Fruit fly (Drosophila melanogaster) whole organism, embryonic: Measurements from ENCODE around the gene kra.

Experiments
- CG10267 ChIP-seq: fragments of 200-800 bp; sonication (Bioruptor generic); optimal IDR thresholded peaks from 2 replicates; lab custom pipeline; 2018; ENCODE audit warnings: missing biosample characterization, mild to moderate bottlenecking, missing genetic modification characterization, moderate library complexity
- CG11085 ChIP-seq: fragments of 200-800 bp; sonication (Bioruptor generic); IDR thresholded peaks from 2 replicates; pipeline ENCODE4 v1.3.6; 2022; ENCODE audit warnings: missing biosample characterization, missing genetic modification characterization
- CG12942 ChIP-seq: fragments of 200-800 bp; sonication (Bioruptor generic); optimal IDR thresholded peaks from 3 replicates; lab custom pipeline; 2016; ENCODE audit warnings: missing biosample characterization, missing genetic modification characterization
- CG14965 ChIP-seq: fragments of 200-800 bp; sonication (Bioruptor generic); optimal IDR thresholded peaks from 2 replicates; lab custom pipeline; 2016; ENCODE audit warnings: missing biosample characterization, missing genetic modification characterization, borderline replicate concordance
- CG16779 ChIP-seq: fragments of 200-800 bp; sonication (Bioruptor generic); IDR thresholded peaks from 2 replicates; pipeline ENCODE4 v1.3.6; 2022; ENCODE audit warnings: missing biosample characterization, missing genetic modification characterization
- CG16863 ChIP-seq: fragments of 200-800 bp; sonication (Bioruptor generic); optimal IDR thresholded peaks from 3 replicates; lab custom pipeline; 2016; ENCODE audit warnings: missing biosample characterization, missing genetic modification characterization
- CG18011 ChIP-seq: fragments of 200-800 bp; sonication (Bioruptor generic); optimal IDR thresholded peaks from 2 replicates; lab custom pipeline; 2017; ENCODE audit warnings: missing biosample characterization, missing genetic modification characterization, mild to moderate bottlenecking, moderate library complexity, missing genotype
- CG18476 ChIP-seq: fragments of 200-800 bp; sonication (Bioruptor generic); optimal IDR thresholded peaks from 2 replicates; lab custom pipeline; 2016; ENCODE audit warnings: missing biosample characterization, mild to moderate bottlenecking, missing genetic modification characterization
- CG18599 ChIP-seq: fragments of 200-800 bp; sonication (Bioruptor generic); optimal IDR thresholded peaks from 3 replicates; lab custom pipeline; 2017; ENCODE audit warnings: missing biosample characterization, missing genetic modification characterization, mild to moderate bottlenecking, moderate library complexity, missing genetic modification reagents
- CG18619 ChIP-seq: fragments of 200-800 bp; sonication (Bioruptor generic); optimal IDR thresholded peaks from 3 replicates; lab custom pipeline; 2017; ENCODE audit warnings: missing biosample characterization, mild to moderate bottlenecking, missing genetic modification characterization
- CG3065 ChIP-seq: fragments of 200-800 bp; sonication (Bioruptor generic); optimal IDR thresholded peaks from 2 replicates; lab custom pipeline; 2016; ENCODE audit warnings: missing biosample characterization, missing genetic modification characterization
- CG34224 ChIP-seq: fragments of 200-800 bp; sonication (Bioruptor generic); IDR thresholded peaks from 3 replicates; pipeline ENCODE4 v1.3.6; 2022; ENCODE audit warnings: missing biosample characterization, missing genetic modification characterization; ENCODE audit not compliant: partially characterized antibody
- CG3995 ChIP-seq: fragments of 200-800 bp; sonication (Bioruptor generic); optimal IDR thresholded peaks from 3 replicates; lab custom pipeline; 2016; ENCODE audit warnings: missing biosample characterization, missing genetic modification characterization
- CG6654 ChIP-seq: fragments of 200-800 bp; sonication (Bioruptor generic); optimal IDR thresholded peaks from 2 replicates; lab custom pipeline; 2017; ENCODE audit warnings: missing biosample characterization, mild to moderate bottlenecking, missing genetic modification characterization
- CG6683 ChIP-seq: fragments of 200-800 bp; sonication (Bioruptor generic); optimal IDR thresholded peaks from 2 replicates; lab custom pipeline; 2017; ENCODE audit warnings: missing biosample characterization, mild to moderate bottlenecking, missing genetic modification characterization, missing genetic modification reagents
- CG7839 ChIP-seq: fragments of 200-800 bp; sonication (Bioruptor generic); optimal IDR thresholded peaks from 3 replicates; lab custom pipeline; 2018; ENCODE audit warnings: missing biosample characterization, mild to moderate bottlenecking, missing genetic modification characterization, moderate library complexity
- CG8478 ChIP-seq: fragments of >200 bp; optimal IDR thresholded peaks from 2 replicates; lab custom pipeline; 2018
- Chrac-16 ChIP-seq: fragments of 200-800 bp; sonication (Bioruptor generic); optimal IDR thresholded peaks from 3 replicates; lab custom pipeline; 2016; ENCODE audit warnings: missing biosample characterization, missing genetic modification characterization
- CoRest ChIP-seq: fragments of 200-800 bp; sonication (Bioruptor generic); optimal IDR thresholded peaks from 3 replicates; lab custom pipeline; 2018; ENCODE audit warnings: missing biosample characterization, mild to moderate bottlenecking, missing genetic modification characterization, moderate library complexity
- Dip3 ChIP-seq: fragments of 200-800 bp; sonication (Bioruptor generic); optimal IDR thresholded peaks from 3 replicates; lab custom pipeline; 2016; ENCODE audit warnings: missing biosample characterization, missing genetic modification characterization
- Ets65A ChIP-seq: fragments of 200-800 bp; sonication (Bioruptor generic); peaks from one replicate; lab custom pipeline; 2016; ENCODE audit warnings: missing biosample characterization, missing genetic modification characterization
- HLH3B ChIP-seq: fragments of 200-800 bp; sonication (Bioruptor generic); IDR thresholded peaks from 2 replicates; pipeline ENCODE4 v1.3.6; 2022; ENCODE audit warnings: missing biosample characterization, missing genetic modification characterization
- Lpt ChIP-seq: fragments of >200 bp; optimal IDR thresholded peaks from 2 replicates; lab custom pipeline; 2018; ENCODE audit warnings: missing biosample characterization, missing genetic modification characterization
- Med ChIP-seq: fragments of 200-800 bp; sonication (Bioruptor generic); peaks from one replicate; lab custom pipeline; 2016; ENCODE audit warnings: missing biosample characterization, missing genetic modification characterization, mild to moderate bottlenecking, inconsistent platforms, moderate library complexity
- NC2β ChIP-seq: fragments of 200-800 bp; sonication (Bioruptor generic); optimal IDR thresholded peaks from 2 replicates; lab custom pipeline; 2016; ENCODE audit warnings: missing biosample characterization, missing genetic modification characterization
- Neu2 ChIP-seq: fragments of 200-800 bp; sonication (Bioruptor generic); optimal IDR thresholded peaks from 3 replicates; lab custom pipeline; 2016; ENCODE audit warnings: missing biosample characterization, missing genetic modification characterization, borderline replicate concordance
- Sox100B ChIP-seq: fragments of 200-800 bp; sonication (Bioruptor generic); optimal IDR thresholded peaks from 3 replicates; lab custom pipeline; 2018; ENCODE audit warnings: missing biosample characterization, mild to moderate bottlenecking, missing genetic modification characterization
- Spps ChIP-seq: fragments of 200-800 bp; sonication (Bioruptor generic); optimal IDR thresholded peaks from 2 replicates; lab custom pipeline; 2018; ENCODE audit warnings: missing biosample characterization, mild to moderate bottlenecking, missing genetic modification characterization
- Tbp ChIP-seq: fragments of >200 bp; optimal IDR thresholded peaks from 2 replicates; lab custom pipeline; 2018; ENCODE audit warnings: missing biosample characterization, missing genetic modification characterization
- Xbp1 ChIP-seq: fragments of 200-800 bp; sonication (Bioruptor generic); optimal IDR thresholded peaks from 3 replicates; lab custom pipeline; 2016; ENCODE audit warnings: missing biosample characterization, mild to moderate bottlenecking, missing genetic modification characterization
- ab ChIP-seq: fragments of 200-800 bp; sonication (Bioruptor generic); optimal IDR thresholded peaks from 2 replicates; lab custom pipeline; 2016; ENCODE audit warnings: missing biosample characterization, missing genetic modification characterization
- aop ChIP-seq: fragments of 200-800 bp; sonication (Bioruptor generic); IDR thresholded peaks from 2 replicates; pipeline ENCODE4 v1.3.6; 2022; ENCODE audit warnings: missing biosample characterization, missing genetic modification characterization
- ato ChIP-seq: fragments of 200-800 bp; sonication (Bioruptor generic); IDR thresholded peaks from 2 replicates; pipeline ENCODE4 v1.3.6; 2022; ENCODE audit warnings: missing biosample characterization, missing genetic modification characterization; ENCODE audit not compliant: partially characterized antibody
- cwo ChIP-seq: fragments of 200-800 bp; sonication (Bioruptor generic); optimal IDR thresholded peaks from 3 replicates; lab custom pipeline; 2017; ENCODE audit warnings: missing biosample characterization, missing genetic modification characterization, mild to moderate bottlenecking, moderate library complexity, missing genetic modification reagents
- da ChIP-seq: fragments of 200-800 bp; sonication (Bioruptor generic); optimal IDR thresholded peaks from 2 replicates; lab custom pipeline; 2016; ENCODE audit warnings: missing biosample characterization, missing genetic modification characterization
- eve ChIP-seq, 2 experiments: fragments of >200 bp; optimal IDR thresholded peaks; 2 replicates each; lab custom pipeline; 2017; ENCODE audit warnings: missing biosample characterization in 2 of 2, missing genetic modification characterization in 2 of 2
- fd3F ChIP-seq: fragments of 200-800 bp; sonication (Bioruptor generic); optimal IDR thresholded peaks from 2 replicates; lab custom pipeline; 2018; ENCODE audit warnings: missing biosample characterization, mild to moderate bottlenecking, missing genetic modification characterization, moderate library complexity
- fd96Cb ChIP-seq: fragments of 200-800 bp; sonication (Bioruptor generic); optimal IDR thresholded peaks from 2 replicates; lab custom pipeline; 2018; ENCODE audit warnings: missing biosample characterization, mild to moderate bottlenecking, missing genetic modification characterization, moderate library complexity
- gro ChIP-seq: fragments of 200-800 bp; sonication (Bioruptor generic); optimal IDR thresholded peaks from 2 replicates; lab custom pipeline; 2016; ENCODE audit warnings: missing biosample characterization, missing genetic modification characterization
- hth ChIP-seq: fragments of >200 bp; optimal IDR thresholded peaks from 2 replicates; lab custom pipeline; 2017; ENCODE audit warnings: inconsistent platforms
- ind ChIP-seq: fragments of 200-800 bp; sonication (Bioruptor generic); optimal IDR thresholded peaks from 3 replicates; lab custom pipeline; 2016; ENCODE audit warnings: missing biosample characterization, missing genetic modification characterization
- ken ChIP-seq: fragments of 200-800 bp; sonication (Bioruptor generic); IDR thresholded peaks from 3 replicates; pipeline ENCODE4 v1.3.6; 2022; ENCODE audit warnings: missing biosample characterization, missing genetic modification characterization
- lola ChIP-seq, 3 experiments: fragments of >200 bp in 2 of 3; fragments of 200-800 bp in 1 of 3; sonication (Bioruptor generic) in 1 of 3; optimal IDR thresholded peaks; 2 replicates each; lab custom pipeline; 2017 to 2019; ENCODE audit warnings: missing biosample characterization in 3 of 3, missing genetic modification characterization in 3 of 3, mild to moderate bottlenecking in 1 of 3, moderate library complexity in 1 of 3
- otp ChIP-seq: fragments of 200-800 bp; sonication (Bioruptor generic); IDR thresholded peaks from 3 replicates; pipeline ENCODE4, ENCODE4 v1.3.6; 2022; ENCODE audit warnings: missing biosample characterization, missing genetic modification characterization
- pan ChIP-seq, 4 experiments: fragments of >200 bp in 3 of 4; fragments of 200-800 bp in 1 of 4; sonication (Bioruptor generic) in 1 of 4; optimal IDR thresholded peaks in 3 of 4; IDR thresholded peaks in 1 of 4; 2 replicates each; pipeline versions ENCODE4 v1.3.6 to Lab custom; 2017 to 2022; ENCODE audit warnings: missing biosample characterization in 2 of 4, missing genetic modification characterization in 2 of 4, mixed read lengths in 1 of 4
- pita ChIP-seq: fragments of 200-800 bp; sonication (Bioruptor generic); optimal IDR thresholded peaks from 2 replicates; lab custom pipeline; 2017; ENCODE audit warnings: missing biosample characterization, mild to moderate bottlenecking, missing genetic modification characterization
- repo ChIP-seq: fragments of 200-800 bp; sonication (Bioruptor generic); optimal IDR thresholded peaks from 2 replicates; lab custom pipeline; 2016; ENCODE audit warnings: missing biosample characterization, missing genetic modification characterization
- row ChIP-seq: fragments of 200-800 bp; sonication (Bioruptor generic); IDR thresholded peaks from 3 replicates; pipeline ENCODE4 v1.3.6; 2022; ENCODE audit warnings: missing biosample characterization, missing genetic modification characterization
- slp2 ChIP-seq: fragments of 200-800 bp; sonication (Bioruptor generic); optimal IDR thresholded peaks from 2 replicates; lab custom pipeline; 2016; ENCODE audit warnings: missing biosample characterization, missing genetic modification characterization
- tgo ChIP-seq: fragments of 200-800 bp; sonication (Bioruptor generic); IDR thresholded peaks from 3 replicates; pipeline ENCODE4 v1.3.6; 2022; ENCODE audit warnings: missing biosample characterization, missing genetic modification characterization
- z ChIP-seq: fragments of 200-800 bp; sonication (Bioruptor generic); IDR thresholded peaks from 3 replicates; pipeline ENCODE4 v1.3.6; 2022; ENCODE audit warnings: missing biosample characterization, missing genetic modification characterization

The kra gene

dm6 chr3R:5601044-5601523 is at the start of gene kra, which contains the start of gene SecS (continued):
- TF ChIP-seq Chrac-16 (GFP tag; lab: Kevin White, UChicago) (peak; percentile 69), otp (GFP tag; lab: Robert Waterston, UW) (no peak), ab (GFP tag; lab: Kevin White, UChicago) (no peak), Lpt (GFP tag; lab: Kevin White, UChicago) (no peak), CG18599 (GFP tag; lab: Kevin White, UChicago) (peak; percentile 72), slp2 (GFP tag; lab: Kevin White, UChicago) (peak; percentile 36), CG3065 (GFP tag; lab: Kevin White, UChicago) (no peak), CG6654 (GFP tag; lab: Kevin White, UChicago) (peak; percentile 31), hth (no peak), Spps (tag; lab: Kevin White, UChicago) (no peak), CG3995 (GFP tag; lab: Kevin White, UChicago) (peak; percentile 43), CG18476 (GFP tag; lab: Kevin White, UChicago) (peak; percentile 52), CG7839 (tag; lab: Kevin White, UChicago) (no peak), Xbp1 (GFP tag; lab: Kevin White, UChicago) (peak; percentile 79), NC2β (GFP tag; lab: Kevin White, UChicago) (peak; percentile 40), Neu2 (GFP tag; lab: Kevin White, UChicago) (no peak), eve (GFP tag; optimal IDR thresholded peaks at IDR 0.05; lab: Kevin White, UChicago) (no peak), CG10267 (tag; lab: Kevin White, UChicago) (peak; percentile 66), gro (no peak), CG18011 (peak; percentile 56), CG34224 (no peak), da (GFP tag; lab: Kevin White, UChicago) (no peak), ato (GFP tag; lab: Robert Waterston, UW) (no peak), CG11085 (GFP tag; lab: Robert Waterston, UW) (no peak), Tbp (GFP tag; lab: Kevin White, UChicago) (no peak), CG18619 (peak; percentile 51), repo (GFP tag; lab: Kevin White, UChicago) (no peak), ken (GFP tag; lab: Robert Waterston, UW) (no peak), tgo (GFP tag; lab: Robert Waterston, UW) (no peak), cwo (GFP tag; lab: Kevin White, UChicago) (no peak), fd96Cb (tag; lab: Kevin White, UChicago) (peak; percentile 29), z (GFP tag; lab: Robert Waterston, UW) (no peak), Ets65A (peak; percentile 90), pita (GFP tag; lab: Kevin White, UChicago) (no peak), CoRest (tag; lab: Kevin White, UChicago) (peak; percentile 79), Sox100B (GFP tag; lab: Kevin White, UChicago) (peak; percentile 71), CG8478 (no peak), CG6683 (GFP tag; lab: Kevin White, UChicago) (no peak), aop (no peak), row (GFP tag; lab: Robert Waterston, UW) (no peak), pan (optimal IDR thresholded peaks at IDR 0.05; lab: Kevin White, UChicago) (no peak), pan (GFP tag; optimal IDR thresholded peaks at IDR 0.05 in 1 of 2, IDR thresholded peaks at IDR 0.05 in 1 of 2) (no peak), HLH3B (no peak), lola (GFP tag; optimal IDR thresholded peaks at IDR 0.05; lab: Kevin White, UChicago) (peak in 1 of 3 experiments; percentile 57), ind (GFP tag; lab: Kevin White, UChicago) (peak; percentile 65), CG14965 (GFP tag; lab: Kevin White, UChicago) (no peak), Dip3 (GFP tag; lab: Kevin White, UChicago) (peak; percentile 48), CG16863 (GFP tag; lab: Kevin White, UChicago) (no peak), CG16779 (GFP tag; lab: Robert Waterston, UW) (no peak), CG12942 (peak; percentile 41), Med (GFP tag; lab: Kevin White, UChicago) (peak; percentile 89), fd3F (peak; percentile 47)
